Worm (Caenorhabditis elegans) whole organism, early embryonic: ENCODE results near the gene math-5.

Experiments
- B0310.2 ChIP-seq: sonication (generic microtip); optimal IDR thresholded peaks from 2 replicates; lab custom pipeline; 2016; ENCODE audit warnings: mild to moderate bottlenecking, missing genetic modification characterization, missing compliant biosample characterization
- F13C5.2 ChIP-seq: sonication (generic microtip); optimal IDR thresholded peaks from 2 replicates; lab custom pipeline; 2017; ENCODE audit warnings: mild to moderate bottlenecking, missing genetic modification characterization, inconsistent platforms, missing compliant biosample characterization
- aly-1 ChIP-seq: sonication (generic microtip); optimal IDR thresholded peaks from 2 replicates; lab custom pipeline; 2016; ENCODE audit warnings: missing genetic modification characterization, missing compliant biosample characterization
- ama-1 ChIP-seq: fragments of 150-350 bp; optimal IDR thresholded peaks from 2 replicates; lab custom pipeline; 2014
- ceh-13 ChIP-seq: fragments of 200-800 bp; sonication (Bioruptor generic); optimal IDR thresholded peaks from 2 replicates; lab custom pipeline; 2018; ENCODE audit warnings: mild to moderate bottlenecking, missing genetic modification characterization, missing compliant biosample characterization
- ceh-36 ChIP-seq: sonication (generic microtip); optimal IDR thresholded peaks from 2 replicates; lab custom pipeline; 2016; ENCODE audit warnings: missing genetic modification characterization, inconsistent platforms, missing compliant biosample characterization
- ets-7 ChIP-seq: sonication (generic microtip); optimal IDR thresholded peaks from 2 replicates; lab custom pipeline; 2016; ENCODE audit warnings: missing genotype, missing genetic modification characterization, missing compliant biosample characterization
- flt-1 ChIP-seq: fragments of 200-800 bp; sonication (Bioruptor generic); IDR thresholded peaks from 2 replicates; pipeline ENCODE4 v1.3.6; 2022; ENCODE audit warnings: missing genetic modification characterization, missing compliant biosample characterization
- hmbx-1 ChIP-seq: sonication (generic microtip); optimal IDR thresholded peaks from 2 replicates; lab custom pipeline; 2016; ENCODE audit warnings: mild to moderate bottlenecking, missing genetic modification characterization, missing compliant biosample characterization
- hmg-4 ChIP-seq: fragments of 200-800 bp; sonication (Bioruptor generic); optimal IDR thresholded peaks from 2 replicates; lab custom pipeline; 2018; ENCODE audit warnings: mild to moderate bottlenecking, missing genetic modification characterization, missing compliant biosample characterization
- hnd-1 ChIP-seq: sonication (generic microtip); optimal IDR thresholded peaks from 2 replicates; lab custom pipeline; 2016; ENCODE audit warnings: missing genetic modification characterization, missing compliant biosample characterization
- pes-1 ChIP-seq: fragments of 200-800 bp; sonication (Bioruptor generic); IDR thresholded peaks from 2 replicates; pipeline ENCODE4 v1.3.6; 2022; ENCODE audit warnings: missing genetic modification reagents, missing genetic modification characterization, missing compliant biosample characterization
- scrt-1 ChIP-seq: fragments of 200-800 bp; sonication (Bioruptor generic); IDR thresholded peaks from 2 replicates; pipeline ENCODE4 v1.3.6; 2022; ENCODE audit warnings: missing genetic modification characterization, missing compliant biosample characterization
- sea-1 ChIP-seq: fragments of 200-800 bp; sonication (Bioruptor generic); conservative IDR thresholded peaks from 2 replicates; pipeline ENCODE4 v1.3.6; 2022; ENCODE audit warnings: missing genetic modification characterization, missing compliant biosample characterization
- tbx-11 ChIP-seq: fragments of 200-800 bp; sonication (Bioruptor generic); IDR thresholded peaks from 2 replicates; pipeline ENCODE4 v1.3.6; 2022; ENCODE audit warnings: missing genetic modification characterization, missing compliant biosample characterization
- tbx-37 ChIP-seq: fragments of 200-800 bp; sonication (Bioruptor generic); conservative IDR thresholded peaks from 2 replicates; pipeline ENCODE4 v1.3.6; 2022; ENCODE audit warnings: missing genetic modification reagents, missing genetic modification characterization, missing compliant biosample characterization
- tra-4 ChIP-seq: sonication (generic microtip); optimal IDR thresholded peaks from 2 replicates; lab custom pipeline; 2017; ENCODE audit warnings: missing genetic modification characterization, missing compliant biosample characterization

Gene math-5

DNA sequence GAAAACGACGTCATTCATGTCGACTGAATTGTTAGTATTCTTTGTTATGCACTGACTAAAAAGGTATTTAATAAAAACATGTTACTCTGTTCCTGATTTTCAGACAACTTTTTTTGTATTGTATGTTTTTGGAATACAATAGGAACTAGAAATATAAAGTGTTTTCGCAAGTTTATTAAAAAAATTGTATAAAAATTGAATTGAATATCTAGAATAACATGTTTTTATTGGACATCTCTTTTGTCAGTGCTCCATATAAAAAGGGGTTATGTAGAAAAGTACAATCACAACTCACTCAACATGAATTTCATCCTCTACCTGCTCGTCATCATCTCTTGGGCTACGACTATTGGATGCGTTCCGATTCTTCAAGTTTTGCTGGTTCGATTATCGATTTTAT is 12.7 kb upstream of the math-5 start, which contains the start of gene C46F9.5:
Gene C46F9.5, plus strand, starts transcription at position 301 of the 400 bp plus-strand sequence.
- no peak for TF ChIP-seq ets-7 (tag; lab: Kevin White, UChicago)
- no peak for TF ChIP-seq ama-1 (lab: Kevin White, UChicago)
- no peak for TF ChIP-seq aly-1 (tag; lab: Kevin White, UChicago)
- no peak for TF ChIP-seq sea-1 (GFP tag; lab: Robert Waterston, UW)
- no peak for TF ChIP-seq pes-1
- no peak for TF ChIP-seq hmg-4 (GFP tag; lab: Kevin White, UChicago)
- TF ChIP-seq tra-4 (tag; lab: Kevin White, UChicago) = no peak
- TF ChIP-seq tbx-11 = no peak
- no peak for TF ChIP-seq F13C5.2 (tag; lab: Kevin White, UChicago)
- no peak for TF ChIP-seq flt-1 (GFP tag; lab: Robert Waterston, UW)
- no peak for TF ChIP-seq B0310.2 (tag; lab: Kevin White, UChicago)
- no peak for TF ChIP-seq hmbx-1 (tag; lab: Kevin White, UChicago)
- no peak for TF ChIP-seq scrt-1 (GFP tag; lab: Robert Waterston, UW)
- TF ChIP-seq tbx-37 = no peak
- no peak for TF ChIP-seq ceh-36 (tag; lab: Kevin White, UChicago)
- no peak for TF ChIP-seq hnd-1
- TF ChIP-seq ceh-13 (GFP tag; lab: Kevin White, UChicago) = no peak

DNA sequence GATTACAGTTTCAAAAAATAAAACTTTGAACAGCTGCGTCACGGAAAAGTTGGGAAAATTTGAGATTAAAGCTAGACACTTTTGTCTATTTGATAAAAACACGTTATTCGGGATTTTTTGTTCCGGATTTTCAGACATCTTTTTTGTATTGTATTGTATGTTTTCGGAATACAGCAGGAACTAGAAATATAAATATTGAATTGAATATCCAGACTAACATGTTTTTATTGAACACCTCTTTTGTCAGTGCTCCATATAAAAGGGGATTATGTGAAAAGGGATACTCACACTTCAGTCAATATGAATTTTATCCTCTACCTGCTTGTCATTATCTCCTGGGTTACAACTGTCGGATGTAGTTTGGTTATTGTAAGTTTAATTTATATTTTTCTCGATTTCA is 11.3 kb upstream of the math-5 start, which contains the start of gene C16C4.1:
Gene C16C4.1, plus strand, starts transcription at position 301 of the 400 bp plus-strand sequence.
- TF ChIP-seq flt-1 (GFP tag; lab: Robert Waterston, UW) = no peak
- no peak for TF ChIP-seq tbx-11
- TF ChIP-seq aly-1 (tag; lab: Kevin White, UChicago) = no peak
- no peak for TF ChIP-seq ceh-13 (GFP tag; lab: Kevin White, UChicago)
- no peak for TF ChIP-seq ets-7 (tag; lab: Kevin White, UChicago)
- TF ChIP-seq scrt-1 (GFP tag; lab: Robert Waterston, UW) = no peak
- no peak for TF ChIP-seq hmbx-1 (tag; lab: Kevin White, UChicago)
- TF ChIP-seq ama-1 (lab: Kevin White, UChicago) = no peak
- TF ChIP-seq tbx-37 = no peak
- no peak for TF ChIP-seq sea-1 (GFP tag; lab: Robert Waterston, UW)
- no peak for TF ChIP-seq tra-4 (tag; lab: Kevin White, UChicago)
- no peak for TF ChIP-seq hmg-4 (GFP tag; lab: Kevin White, UChicago)
- TF ChIP-seq F13C5.2 (tag; lab: Kevin White, UChicago) = no peak
- TF ChIP-seq ceh-36 (tag; lab: Kevin White, UChicago) = no peak
- TF ChIP-seq pes-1 = no peak
- no peak for TF ChIP-seq hnd-1
- no peak for TF ChIP-seq B0310.2 (tag; lab: Kevin White, UChicago)

- TF ChIP-seq B0310.2 (tag; lab: Kevin White, UChicago) = no peak
- no peak for TF ChIP-seq ets-7 (tag; lab: Kevin White, UChicago)
- TF ChIP-seq sea-1 (GFP tag; lab: Robert Waterston, UW) = no peak
- no peak for TF ChIP-seq tbx-37
- no peak for TF ChIP-seq ama-1 (lab: Kevin White, UChicago)
- TF ChIP-seq aly-1 (tag; lab: Kevin White, UChicago) = no peak
- TF ChIP-seq tbx-11 = no peak
- no peak for TF ChIP-seq hnd-1
- TF ChIP-seq F13C5.2 (tag; lab: Kevin White, UChicago) = no peak
- TF ChIP-seq hmbx-1 (tag; lab: Kevin White, UChicago) = no peak
- TF ChIP-seq scrt-1 (GFP tag; lab: Robert Waterston, UW) = no peak
- TF ChIP-seq ceh-13 (GFP tag; lab: Kevin White, UChicago) = no peak
- TF ChIP-seq ceh-36 (tag; lab: Kevin White, UChicago) = no peak
Measured at ce11 chrII:1890682-1891081, 8.1 kb upstream of the math-5 start, which contains the start of gene math-9. TSS of gene math-9 (minus strand) at chrII:1890782.

DNA sequence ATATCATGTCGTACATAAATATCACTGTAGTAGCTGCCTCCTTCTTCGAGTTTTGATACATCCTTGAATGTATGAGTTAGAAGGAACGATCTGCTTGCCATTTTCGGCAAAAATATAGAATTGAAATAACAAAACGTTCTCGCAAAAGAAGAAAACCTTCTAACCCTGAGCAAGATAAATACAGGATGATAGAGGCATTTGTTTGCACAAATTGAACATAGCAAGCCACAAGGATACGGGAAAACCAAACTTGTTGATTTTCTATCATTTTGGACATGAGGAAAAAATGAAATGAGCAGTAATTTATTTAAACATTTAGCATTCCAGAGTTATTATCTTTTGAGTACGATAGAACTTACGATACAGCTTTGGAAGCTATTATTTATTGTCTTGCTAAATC is 6.5 kb upstream of the math-5 start, which contains the start of gene math-8:
Gene math-8, minus strand, starts transcription at position 101 of the 400 bp plus-strand sequence.
- TF ChIP-seq ceh-36 (tag; lab: Kevin White, UChicago) (no peak), flt-1 (GFP tag; lab: Robert Waterston, UW) (no peak), pes-1 (no peak), F13C5.2 (tag; lab: Kevin White, UChicago) (no peak), aly-1 (tag; lab: Kevin White, UChicago) (no peak), sea-1 (GFP tag; lab: Robert Waterston, UW) (no peak), tra-4 (tag; lab: Kevin White, UChicago) (no peak), scrt-1 (GFP tag; lab: Robert Waterston, UW) (no peak), hmg-4 (GFP tag; lab: Kevin White, UChicago) (no peak), B0310.2 (tag; lab: Kevin White, UChicago) (no peak)

DNA sequence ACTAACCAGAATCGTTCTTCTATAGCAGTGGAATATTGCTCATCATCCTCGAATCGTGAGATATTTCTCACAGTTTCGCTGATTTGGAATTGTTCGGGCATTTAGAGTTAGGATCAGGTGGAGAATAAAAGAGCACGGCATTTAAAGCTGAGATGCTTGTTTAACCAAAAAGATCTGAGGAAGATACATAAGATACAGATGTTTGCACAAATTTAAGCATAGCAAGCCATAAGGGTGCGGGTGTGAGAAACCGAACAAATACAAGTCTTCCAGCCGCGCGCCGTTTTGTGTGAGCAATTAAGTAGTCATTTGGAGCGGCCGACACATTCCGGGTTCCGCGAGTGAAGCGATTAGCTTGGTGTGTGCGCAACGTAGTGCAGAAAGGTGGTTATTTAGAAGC is 3.8 kb upstream of the math-5 start, which contains the start of gene math-7:
Gene math-7, minus strand, starts transcription at position 101 of the 400 bp plus-strand sequence.
- TF ChIP-seq ceh-13 (GFP tag; lab: Kevin White, UChicago) (no peak), pes-1 (no peak)

ce11 chrII:1884635-1885034 is 2.0 kb upstream of the math-5 start, which contains the start of gene math-6:
TSS of gene math-6 (minus strand) at chrII:1884735.
- TF ChIP-seq F13C5.2 (tag; lab: Kevin White, UChicago) = no peak
- TF ChIP-seq hnd-1 = no peak
- TF ChIP-seq scrt-1 (GFP tag; lab: Robert Waterston, UW) = no peak
- TF ChIP-seq hmg-4 (GFP tag; lab: Kevin White, UChicago) = no peak
- TF ChIP-seq B0310.2 (tag; lab: Kevin White, UChicago) = no peak
- TF ChIP-seq tra-4 (tag; lab: Kevin White, UChicago) = no peak
- no peak for TF ChIP-seq hmbx-1 (tag; lab: Kevin White, UChicago)
- TF ChIP-seq flt-1 (GFP tag; lab: Robert Waterston, UW) = no peak

DNA sequence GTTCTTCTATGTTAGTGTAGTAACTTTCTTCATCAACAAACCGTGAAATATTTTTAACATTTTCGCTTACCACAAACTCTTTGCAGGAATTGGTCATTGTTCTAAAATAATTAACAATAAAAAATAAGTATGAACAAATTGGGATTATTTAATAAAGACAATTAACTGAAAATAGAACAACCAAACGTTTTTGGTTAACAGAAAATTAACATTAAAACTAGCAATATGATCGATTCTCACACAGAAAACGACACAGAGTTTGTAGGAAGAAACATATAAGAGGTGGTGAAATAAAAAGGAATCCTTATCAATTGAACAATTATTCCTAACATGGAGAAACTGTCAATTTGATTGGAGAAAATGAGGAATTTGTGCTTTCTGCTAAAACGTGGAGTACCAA is 3.9 kb downstream of the math-5 start, which contains the start of gene math-16:
Gene math-16, minus strand, starts transcription at position 101 of the 400 bp plus-strand sequence.
- TF ChIP-seq hmbx-1 (tag; lab: Kevin White, UChicago) = no peak
